Fruit fly (Drosophila melanogaster) whole organism, embryonic: ENCODE data around the gene CG31431.
A peak's percentile ranks its signal among the peaks of the same experiment; 100 is the strongest.

ENCODE experiments used
- Bgb ChIP-seq: fragments of 200-800 bp; sonication (Bioruptor generic); IDR thresholded peaks from 2 replicates; pipeline ENCODE4 v1.3.6; 2022; ENCODE audit warnings: missing biosample characterization, missing genetic modification characterization; ENCODE audit not compliant: partially characterized antibody
- CG10147 ChIP-seq: fragments of 200-800 bp; sonication (Bioruptor generic); optimal IDR thresholded peaks from 2 replicates; lab custom pipeline; 2019; ENCODE audit warnings: missing biosample characterization, mild to moderate bottlenecking, missing genetic modification characterization, moderate library complexity
- CG10565 ChIP-seq: fragments of 200-800 bp; sonication (Bioruptor generic); optimal IDR thresholded peaks from 3 replicates; lab custom pipeline; 2016; ENCODE audit warnings: missing biosample characterization, mild to moderate bottlenecking, missing genetic modification characterization
- CG11456 ChIP-seq: fragments of 200-800 bp; sonication (Bioruptor generic); IDR thresholded peaks from 3 replicates; pipeline ENCODE4 v1.3.6; 2022; ENCODE audit warnings: missing biosample characterization, missing genetic modification characterization
- CG12659 ChIP-seq: fragments of 200-800 bp; sonication (Bioruptor generic); optimal IDR thresholded peaks from 3 replicates; lab custom pipeline; 2017; ENCODE audit warnings: mild to moderate bottlenecking, missing biosample characterization, missing genetic modification reagents, missing genetic modification characterization
- CG13287 ChIP-seq: fragments of 200-800 bp; sonication (Bioruptor generic); IDR thresholded peaks from 2 replicates; pipeline ENCODE4 v1.3.6; 2022; ENCODE audit warnings: missing biosample characterization, missing genetic modification characterization; ENCODE audit not compliant: partially characterized antibody
- CG13424 ChIP-seq: fragments of 200-800 bp; sonication (Bioruptor generic); optimal IDR thresholded peaks from 2 replicates; lab custom pipeline; 2019; ENCODE audit warnings: missing biosample characterization, mild to moderate bottlenecking, missing genetic modification characterization, moderate library complexity
- CG13775 ChIP-seq: fragments of 200-800 bp; sonication (Bioruptor generic); optimal IDR thresholded peaks from 3 replicates; lab custom pipeline; 2017; ENCODE audit warnings: missing biosample characterization, mild to moderate bottlenecking, missing genetic modification characterization
- CG15269 ChIP-seq: fragments of 200-800 bp; sonication (Bioruptor generic); optimal IDR thresholded peaks from 2 replicates; lab custom pipeline; 2018; ENCODE audit warnings: missing biosample characterization, mild to moderate bottlenecking, missing genetic modification characterization, moderate library complexity
- CG15601 ChIP-seq: fragments of 200-800 bp; sonication (Bioruptor generic); optimal IDR thresholded peaks from 3 replicates; lab custom pipeline; 2019; ENCODE audit warnings: missing biosample characterization, mild to moderate bottlenecking, missing genetic modification characterization, moderate library complexity
- CG1603 ChIP-seq: fragments of 200-800 bp; sonication (Bioruptor generic); optimal IDR thresholded peaks from 2 replicates; lab custom pipeline; 2019; ENCODE audit warnings: missing biosample characterization, mild to moderate bottlenecking, missing genetic modification characterization, moderate library complexity
- CG17186 ChIP-seq: fragments of 200-800 bp; sonication (Bioruptor generic); optimal IDR thresholded peaks from 3 replicates; lab custom pipeline; 2017; ENCODE audit warnings: missing biosample characterization, missing genetic modification reagents, missing genetic modification characterization
- CG17912 ChIP-seq: fragments of 200-800 bp; sonication (Bioruptor generic); optimal IDR thresholded peaks from 2 replicates; lab custom pipeline; 2018; ENCODE audit warnings: missing biosample characterization, mild to moderate bottlenecking, missing genetic modification characterization
- CG2199 ChIP-seq: fragments of 200-800 bp; sonication (Bioruptor generic); IDR thresholded peaks from 3 replicates; pipeline ENCODE4 v1.3.6; 2022; ENCODE audit warnings: missing biosample characterization, missing genetic modification characterization
- CG3281 ChIP-seq: fragments of 200-800 bp; sonication (Bioruptor generic); optimal IDR thresholded peaks from 3 replicates; lab custom pipeline; 2017; ENCODE audit warnings: missing biosample characterization, mild to moderate bottlenecking, missing genetic modification characterization
- CG33557 ChIP-seq: fragments of 200-800 bp; sonication (Bioruptor generic); optimal IDR thresholded peaks from 2 replicates; lab custom pipeline; 2019; ENCODE audit warnings: missing biosample characterization, mild to moderate bottlenecking, missing genetic modification characterization, moderate library complexity
- CG3407 ChIP-seq: fragments of 200-800 bp; sonication (Bioruptor generic); optimal IDR thresholded peaks from 2 replicates; lab custom pipeline; 2018; ENCODE audit warnings: missing biosample characterization, mild to moderate bottlenecking, missing genetic modification characterization
- CG34376 ChIP-seq: fragments of 200-800 bp; sonication (Bioruptor generic); optimal IDR thresholded peaks from 2 replicates; lab custom pipeline; 2018; ENCODE audit warnings: missing biosample characterization, mild to moderate bottlenecking, missing genetic modification characterization
- CG3838 ChIP-seq: fragments of 200-800 bp; sonication (Bioruptor generic); optimal IDR thresholded peaks from 3 replicates; lab custom pipeline; 2016; ENCODE audit warnings: missing biosample characterization, missing genetic modification characterization
- CG4707 ChIP-seq: fragments of 200-800 bp; sonication (Bioruptor generic); optimal IDR thresholded peaks from 2 replicates; lab custom pipeline; 2018; ENCODE audit warnings: missing biosample characterization, mild to moderate bottlenecking, missing genetic modification characterization, moderate library complexity
- CG7556 ChIP-seq: fragments of 200-800 bp; sonication (Bioruptor generic); optimal IDR thresholded peaks from 2 replicates; lab custom pipeline; 2017; ENCODE audit warnings: missing biosample characterization, mild to moderate bottlenecking, missing genetic modification characterization
- CG7928 ChIP-seq: fragments of 200-800 bp; sonication (Bioruptor generic); optimal IDR thresholded peaks from 2 replicates; lab custom pipeline; 2017; ENCODE audit warnings: missing biosample characterization, mild to moderate bottlenecking, missing genetic modification characterization
- CoRest ChIP-seq: fragments of 200-800 bp; sonication (Bioruptor generic); optimal IDR thresholded peaks from 3 replicates; lab custom pipeline; 2018; ENCODE audit warnings: missing biosample characterization, mild to moderate bottlenecking, missing genetic modification characterization, moderate library complexity
- Dll ChIP-seq: fragments of 200-800 bp; sonication (Bioruptor generic); IDR thresholded peaks from 4 replicates; pipeline ENCODE4 v1.3.6; 2022; ENCODE audit warnings: missing biosample characterization, missing genetic modification characterization; ENCODE audit not compliant: partially characterized antibody
- Dp ChIP-seq: fragments of 200-800 bp; sonication (Bioruptor generic); optimal IDR thresholded peaks from 2 replicates; lab custom pipeline; 2018; ENCODE audit warnings: missing biosample characterization, mild to moderate bottlenecking, missing genetic modification characterization, moderate library complexity
- E2f2 ChIP-seq: fragments of 200-800 bp; sonication (Bioruptor generic); IDR thresholded peaks from 2 replicates; pipeline ENCODE4 v1.3.6; 2022; ENCODE audit warnings: missing biosample characterization, missing genetic modification characterization
- Hsf ChIP-seq: fragments of 200-800 bp; sonication (Bioruptor generic); optimal IDR thresholded peaks from 3 replicates; lab custom pipeline; 2016; ENCODE audit warnings: missing biosample characterization, missing genetic modification characterization
- Jarid2 ChIP-seq: fragments of 200-800 bp; sonication (Bioruptor generic); optimal IDR thresholded peaks from 3 replicates; lab custom pipeline; 2017; ENCODE audit warnings: mild to moderate bottlenecking, missing biosample characterization, missing genetic modification reagents, missing genetic modification characterization
- Med ChIP-seq: fragments of 200-800 bp; sonication (Bioruptor generic); peaks from one replicate; lab custom pipeline; 2016; ENCODE audit warnings: missing biosample characterization, missing genetic modification characterization, mild to moderate bottlenecking, inconsistent platforms, moderate library complexity
- Meics ChIP-seq: fragments of 200-800 bp; sonication (Bioruptor generic); optimal IDR thresholded peaks from 2 replicates; lab custom pipeline; 2017; ENCODE audit warnings: missing biosample characterization, mild to moderate bottlenecking, missing genetic modification characterization
- Xbp1 ChIP-seq: fragments of 200-800 bp; sonication (Bioruptor generic); optimal IDR thresholded peaks from 3 replicates; lab custom pipeline; 2016; ENCODE audit warnings: missing biosample characterization, mild to moderate bottlenecking, missing genetic modification characterization
- YL-1 ChIP-seq: fragments of 200-800 bp; sonication (Bioruptor generic); optimal IDR thresholded peaks from 3 replicates; lab custom pipeline; 2017; ENCODE audit warnings: missing biosample characterization, mild to moderate bottlenecking, missing genetic modification characterization
- ac ChIP-seq: fragments of 200-800 bp; sonication (Bioruptor generic); optimal IDR thresholded peaks from 3 replicates; lab custom pipeline; 2017; ENCODE audit warnings: missing biosample characterization, mild to moderate bottlenecking, missing genetic modification characterization
- bsh ChIP-seq, 2 experiments: fragments of 200-800 bp; sonication (Bioruptor generic); optimal IDR thresholded peaks; 2 replicates each; lab custom pipeline; 2017 to 2018; ENCODE audit warnings: mild to moderate bottlenecking in 2 of 2, missing biosample characterization in 2 of 2, missing genetic modification characterization in 2 of 2, moderate library complexity in 1 of 2
- esg ChIP-seq: fragments of 200-800 bp; sonication (Bioruptor generic); conservative IDR thresholded peaks from 2 replicates; pipeline ENCODE4 v1.3.6; 2022; ENCODE audit warnings: missing biosample characterization, missing genetic modification characterization
- eve ChIP-seq, 2 experiments: fragments of >200 bp; optimal IDR thresholded peaks; 2 replicates each; lab custom pipeline; 2017; ENCODE audit warnings: missing biosample characterization in 2 of 2, missing genetic modification characterization in 2 of 2
- gcm ChIP-seq: fragments of 200-800 bp; sonication (Bioruptor generic); optimal IDR thresholded peaks from 2 replicates; lab custom pipeline; 2019; ENCODE audit warnings: missing biosample characterization, mild to moderate bottlenecking, missing genetic modification characterization, moderate library complexity
- nau ChIP-seq: fragments of 200-800 bp; sonication (Bioruptor generic); optimal IDR thresholded peaks from 3 replicates; lab custom pipeline; 2017; ENCODE audit warnings: missing biosample characterization, mild to moderate bottlenecking, missing genetic modification characterization, missing genetic modification reagents
- nmo ChIP-seq: fragments of 200-800 bp; sonication (Bioruptor generic); optimal IDR thresholded peaks from 2 replicates; lab custom pipeline; 2018; ENCODE audit warnings: missing biosample characterization, mild to moderate bottlenecking, missing genetic modification characterization, moderate library complexity
- odd ChIP-seq: fragments of 200-800 bp; sonication (Bioruptor generic); optimal IDR thresholded peaks from 2 replicates; lab custom pipeline; 2017; ENCODE audit warnings: missing biosample characterization, mild to moderate bottlenecking, missing genetic modification characterization
- sens ChIP-seq: fragments of 200-800 bp; sonication (Bioruptor generic); peaks from one replicate; lab custom pipeline; 2016; ENCODE audit warnings: missing biosample characterization, missing genetic modification characterization
- sna ChIP-seq: fragments of 200-800 bp; sonication (Bioruptor generic); IDR thresholded peaks from 2 replicates; pipeline ENCODE4 v1.3.6; 2022; ENCODE audit warnings: missing biosample characterization, missing genetic modification characterization; ENCODE audit not compliant: partially characterized antibody
- stc ChIP-seq: fragments of 200-800 bp; sonication (Bioruptor generic); IDR thresholded peaks from 2 replicates; pipeline ENCODE4 v1.3.6; 2022; ENCODE audit warnings: missing biosample characterization, missing genetic modification characterization
- twi ChIP-seq: fragments of 200-800 bp; optimal IDR thresholded peaks from 2 replicates; lab custom pipeline; 2019; ENCODE audit warnings: missing biosample characterization, mild to moderate bottlenecking, missing genetic modification characterization, moderate library complexity
- wek ChIP-seq: fragments of 200-800 bp; sonication (Bioruptor generic); optimal IDR thresholded peaks from 3 replicates; lab custom pipeline; 2018; ENCODE audit warnings: missing biosample characterization, mild to moderate bottlenecking, missing genetic modification characterization, moderate library complexity

The CG31431 gene

DNA sequence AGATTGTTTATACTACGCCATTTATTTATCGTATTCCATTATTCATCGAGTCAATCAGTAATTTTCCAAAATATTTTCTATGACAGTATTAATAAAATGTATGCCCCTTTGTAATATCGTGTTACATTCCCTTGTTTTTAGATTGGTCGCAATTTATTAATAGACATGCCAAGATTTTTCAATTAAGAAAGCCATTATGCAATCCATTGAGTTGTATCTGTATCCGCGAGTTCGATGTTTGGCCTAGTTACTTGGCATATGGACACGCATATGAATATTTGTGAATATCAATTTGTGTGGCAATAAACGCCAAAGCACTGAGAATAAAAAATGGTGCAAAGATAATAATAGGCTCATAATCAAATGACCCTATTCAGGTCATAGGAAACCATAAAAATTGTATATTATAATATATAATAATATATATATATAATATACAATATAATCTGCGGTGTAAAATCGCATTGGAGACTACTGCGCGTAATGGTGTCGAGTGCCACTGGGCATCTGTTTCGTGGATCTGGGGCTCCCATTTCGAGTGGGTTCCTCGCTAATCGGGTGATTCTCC lies 6.6 kb upstream of the CG31431 start (continued):
- TF ChIP-seq CG3407 (no peak), Dll (GFP tag; lab: Robert Waterston, UW) (no peak), CG11456 (GFP tag; lab: Robert Waterston, UW) (no peak), Bgb (GFP tag; lab: Robert Waterston, UW) (no peak), nau (GFP tag; lab: Kevin White, UChicago) (no peak)

DNA sequence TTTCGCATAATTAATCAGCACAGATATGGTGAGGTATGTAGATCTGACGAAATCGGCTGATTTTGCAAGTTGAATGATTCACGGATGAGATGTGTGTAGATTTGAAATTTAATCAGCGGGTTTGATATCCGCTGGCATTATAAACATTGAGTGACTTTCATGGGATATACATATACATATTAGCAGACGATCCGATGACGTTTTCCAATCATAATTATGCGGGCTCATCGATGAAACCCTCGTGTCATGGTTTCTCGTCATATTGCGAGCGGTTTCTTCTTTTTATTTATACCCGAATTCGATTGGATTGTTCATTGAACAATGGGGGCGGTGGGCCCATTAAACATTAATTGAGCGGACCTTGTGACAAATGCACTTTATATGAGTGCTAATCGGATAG lies 6.0 kb upstream of the CG31431 start:
- TF ChIP-seq CG2199 (GFP tag; lab: Robert Waterston, UW) (peak; percentile 71; the same call in 1 of the 3 replicates), Med (peak; percentile 49), CG13287 (no peak), gcm (GFP tag; lab: Kevin White, UChicago) (peak; percentile 78), CG13775 (no peak), sens (GFP tag; lab: Kevin White, UChicago) (peak; percentile 26), bsh (GFP tag; optimal IDR thresholded peaks at IDR 0.05; lab: Kevin White, UChicago) (no peak), eve (GFP tag; optimal IDR thresholded peaks at IDR 0.05; lab: Kevin White, UChicago) (peak in 1 of 2 experiments; percentile 34)

DNA sequence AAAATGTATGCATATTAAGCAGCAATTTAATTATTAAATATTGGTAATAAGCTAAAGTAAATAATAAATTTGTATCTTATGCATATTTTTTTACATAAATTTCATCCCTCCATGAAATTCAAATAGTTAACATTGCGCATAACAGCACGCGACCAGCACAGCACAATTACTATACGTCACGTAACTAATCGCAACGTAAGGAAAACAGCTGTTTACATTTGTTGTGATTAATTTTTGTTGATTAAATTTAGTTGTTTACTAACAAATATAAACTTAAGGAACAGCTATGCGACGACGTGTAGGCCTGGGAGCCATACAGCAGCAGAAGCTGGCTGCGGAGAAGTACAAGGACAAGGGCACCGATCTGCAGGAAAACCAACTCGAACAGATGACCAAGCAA lies 5.5 kb upstream of the CG31431 start, which contains the start of gene lsn:
Gene lsn, plus strand, starts transcription at position 177 of the 400 bp plus-strand sequence.
- TF ChIP-seq Jarid2 (no peak), CG17186 (GFP tag; lab: Kevin White, UChicago) (peak; percentile 99), sna (GFP tag; lab: Robert Waterston, UW) (0 out of 2 replicates have a peak, but pooled peaks have one; percentile 20), Dp (GFP tag; lab: Kevin White, UChicago) (peak; percentile 85), CG4707 (GFP tag; lab: Kevin White, UChicago) (peak; percentile 26), CG12659 (peak; percentile 36), Hsf (GFP tag; lab: Kevin White, UChicago) (no peak), esg (GFP tag; lab: Robert Waterston, UW) (no peak), nmo (GFP tag; lab: Kevin White, UChicago) (no peak), YL-1 (GFP tag; lab: Kevin White, UChicago) (peak; percentile 1), odd (peak; percentile 38), CoRest (tag; lab: Kevin White, UChicago) (peak; percentile 32), CG3281 (GFP tag; lab: Kevin White, UChicago) (peak; percentile 40), CG7928 (no peak), CG10147 (GFP tag; lab: Kevin White, UChicago) (peak; percentile 14), bsh (GFP tag; optimal IDR thresholded peaks at IDR 0.05; lab: Kevin White, UChicago) (peak in 1 of 2 experiments; percentile 72), Meics (GFP tag; lab: Kevin White, UChicago) (peak; percentile 48), CG15269 (tag; lab: Kevin White, UChicago) (peak; percentile 19), CG17912 (GFP tag; lab: Kevin White, UChicago) (peak; percentile 27), twi (peak; percentile 15), CG3838 (GFP tag; lab: Kevin White, UChicago) (peak; percentile 13), wek (GFP tag; lab: Kevin White, UChicago) (peak; percentile 46), CG33557 (peak; percentile 55), Med (peak; percentile 30), E2f2 (GFP tag; lab: Robert Waterston, UW) (peak; percentile 84), CG10565 (GFP tag; lab: Kevin White, UChicago) (no peak), CG1603 (peak; percentile 68), ac (peak; percentile 13), CG7556 (GFP tag; lab: Kevin White, UChicago) (peak; percentile 17), CG34376 (GFP tag; lab: Kevin White, UChicago) (peak; percentile 37), Xbp1 (GFP tag; lab: Kevin White, UChicago) (no peak), CG15601 (tag; lab: Kevin White, UChicago) (peak; percentile 59), stc (GFP tag; lab: Robert Waterston, UW) (0 out of 2 replicates have a peak, but pooled peaks have one; percentile 11), CG13424 (peak; percentile 29)
